Worm (Caenorhabditis elegans): ENCODE data around the gene K10G6.5.

K10G6.5 gene

DNA sequence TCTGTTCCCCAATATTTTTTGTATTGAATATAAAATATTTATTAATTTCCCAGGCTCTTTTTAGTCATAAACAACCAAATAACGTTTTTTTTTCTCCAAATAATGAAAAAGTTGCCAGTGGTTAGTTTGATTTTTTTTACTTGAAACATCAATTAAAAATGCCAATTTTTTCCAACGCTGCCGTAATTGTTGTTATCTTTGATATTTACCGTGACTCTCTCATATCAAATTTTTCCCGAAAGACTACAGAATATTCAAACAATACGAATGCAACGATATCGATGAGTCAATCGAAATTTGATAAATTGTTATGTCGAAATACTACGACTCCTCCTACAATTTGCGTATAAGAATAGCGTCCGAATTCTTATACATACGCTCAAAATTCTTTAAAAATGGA lies at the start of gene K10G6.5:
Gene K10G6.5, plus strand, starts transcription at position 345 of the 400 bp plus-strand sequence.
- TF ChIP-seq arid-1 (GFP tag; conservative IDR thresholded peaks at IDR 0.05), result no peak
- TF ChIP-seq nhr-25 (tag; optimal IDR thresholded peaks at IDR 0.05; ENCODE audit: borderline replicate concordance, insufficient read depth), result no peak
- no peak for TF ChIP-seq hif-1 (tag; optimal IDR thresholded peaks at IDR 0.05)
- no peak for TF ChIP-seq mxl-2 (GFP tag; conservative IDR thresholded peaks at IDR 0.05)
- TF ChIP-seq egl-43 (GFP tag; IDR thresholded peaks at IDR 0.05), result no peak
- TF ChIP-seq mxl-3 (GFP tag; optimal IDR thresholded peaks at IDR 0.05), result no peak
- no peak for TF ChIP-seq ama-1 (optimal IDR thresholded peaks at IDR 0.05)
- TF ChIP-seq dve-1 (tag; optimal IDR thresholded peaks at IDR 0.05; ENCODE audit: insufficient read depth), result no peak
- no peak for TF ChIP-seq nhr-42 (GFP tag; IDR thresholded peaks at IDR 0.05)
- TF ChIP-seq tag-97 (GFP tag; IDR thresholded peaks at IDR 0.05), result no peak
- no peak for TF ChIP-seq daf-16 (GFP tag; optimal IDR thresholded peaks at IDR 0.05)
- TF ChIP-seq daf-16 (tag; optimal IDR thresholded peaks at IDR 0.05), result no peak
- no peak for TF ChIP-seq attf-4 (tag; optimal IDR thresholded peaks at IDR 0.05)
- TF ChIP-seq nhr-28 (tag; optimal IDR thresholded peaks at IDR 0.05), result peak; percentile 67
- TF ChIP-seq gei-8 (GFP tag; optimal IDR thresholded peaks at IDR 0.05), result no peak
- no peak for TF ChIP-seq dmd-8 (GFP tag; IDR thresholded peaks at IDR 0.05)
- TF ChIP-seq unc-62 (GFP tag; optimal IDR thresholded peaks at IDR 0.05 in 1 of 2), result peak in 1 of 2 experiments; percentile 65
- TF ChIP-seq unc-62 (tag; optimal IDR thresholded peaks at IDR 0.05), result no peak
- TF ChIP-seq nhr-48 (tag; optimal IDR thresholded peaks at IDR 0.05), result no peak
- no peak for TF ChIP-seq nhr-10 (tag; optimal IDR thresholded peaks at IDR 0.05)
- TF ChIP-seq lin-38 (GFP tag; IDR thresholded peaks at IDR 0.05), result no peak
- no peak for TF ChIP-seq php-3 (GFP tag; IDR thresholded peaks at IDR 0.05)
- TF ChIP-seq dmd-6 (GFP tag; IDR thresholded peaks at IDR 0.05), result peak; percentile 59
- TF ChIP-seq Y75B8A.6 (GFP tag; IDR thresholded peaks at IDR 0.05), result no peak
- TF ChIP-seq pqm-1 (tag; optimal IDR thresholded peaks at IDR 0.05), result peak; percentile 26
- TF ChIP-seq ctbp-1 (GFP tag; IDR thresholded peaks at IDR 0.05), result no peak
- TF ChIP-seq F10B5.3 (tag; optimal IDR thresholded peaks at IDR 0.05), result no peak
- no peak for TF ChIP-seq egl-27 (tag; optimal IDR thresholded peaks at IDR 0.05)
- TF ChIP-seq zip-2 (tag; optimal IDR thresholded peaks at IDR 0.05), result no peak
- no peak for TF ChIP-seq lim-7 (GFP tag; IDR thresholded peaks at IDR 0.05)
- no peak for TF ChIP-seq nhr-237 (tag; optimal IDR thresholded peaks at IDR 0.05)
- no peak for TF ChIP-seq unc-130 (GFP tag; optimal IDR thresholded peaks at IDR 0.05)
- no peak for TF ChIP-seq lin-15B (tag; optimal IDR thresholded peaks at IDR 0.05)

DNA sequence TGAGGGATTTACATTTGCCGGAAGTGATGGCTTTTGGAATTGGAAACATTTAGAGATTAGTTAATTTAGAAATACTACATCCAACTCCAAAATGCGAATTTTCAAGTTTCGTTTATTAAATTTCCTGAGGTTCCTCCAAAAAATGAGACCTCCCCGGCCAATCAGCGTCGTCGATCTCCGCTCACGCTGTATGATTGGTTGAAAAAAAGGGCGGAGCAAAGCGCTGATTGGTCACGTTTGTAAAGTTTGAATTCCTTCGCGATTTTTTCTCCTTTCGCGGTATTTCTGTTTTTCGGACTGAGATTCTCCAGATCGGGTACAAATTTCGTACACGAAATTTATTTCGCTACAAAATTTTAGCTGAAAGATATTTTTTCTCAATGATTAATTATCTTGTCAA lies 39.6 kb upstream of the K10G6.5 start:
- TF ChIP-seq nhr-6 (tag; optimal IDR thresholded peaks at IDR 0.05) (no peak), jun-1 (tag; optimal IDR thresholded peaks at IDR 0.05) (no peak), F37D6.2 (tag; optimal IDR thresholded peaks at IDR 0.05) (no peak), mdt-29 (GFP tag; IDR thresholded peaks at IDR 0.05) (no peak), nhr-10 (tag; optimal IDR thresholded peaks at IDR 0.05) (no peak), dpl-1 (GFP tag; optimal IDR thresholded peaks at IDR 0.05) (no peak), arid-1 (GFP tag; conservative IDR thresholded peaks at IDR 0.05) (no peak), lin-13 (GFP tag; optimal IDR thresholded peaks at IDR 0.05) (no peak)

DNA sequence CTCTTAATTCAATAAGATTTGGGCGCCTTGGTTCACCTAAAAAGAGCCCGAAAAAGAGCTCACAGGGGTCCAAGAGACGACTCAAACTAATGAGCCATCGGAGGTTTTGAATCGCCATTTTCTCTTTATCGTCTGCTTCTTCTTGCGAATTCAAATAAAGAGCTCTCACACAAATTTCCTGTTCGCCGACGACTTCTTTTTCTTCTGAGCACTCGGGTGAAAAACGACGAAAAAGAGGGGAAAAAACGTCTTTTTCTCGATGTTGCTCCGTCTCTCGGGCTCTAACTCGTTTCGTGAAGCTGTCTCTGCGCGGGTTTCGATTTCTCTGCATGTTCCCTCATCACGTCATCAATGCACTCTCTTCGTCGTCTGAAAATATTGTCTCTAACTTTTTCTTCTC lies 38.5 kb upstream of the K10G6.5 start:
- TF ChIP-seq duxl-1 (tag; optimal IDR thresholded peaks at IDR 0.05; ENCODE audit: poor library complexity) (no peak), aha-1 (tag) (peak; percentile 9)

Data from whole organism, L4 larva.